Fruit fly (Drosophila melanogaster): Measurements from ENCODE around the gene CG13622.

The CG13622 gene

DNA sequence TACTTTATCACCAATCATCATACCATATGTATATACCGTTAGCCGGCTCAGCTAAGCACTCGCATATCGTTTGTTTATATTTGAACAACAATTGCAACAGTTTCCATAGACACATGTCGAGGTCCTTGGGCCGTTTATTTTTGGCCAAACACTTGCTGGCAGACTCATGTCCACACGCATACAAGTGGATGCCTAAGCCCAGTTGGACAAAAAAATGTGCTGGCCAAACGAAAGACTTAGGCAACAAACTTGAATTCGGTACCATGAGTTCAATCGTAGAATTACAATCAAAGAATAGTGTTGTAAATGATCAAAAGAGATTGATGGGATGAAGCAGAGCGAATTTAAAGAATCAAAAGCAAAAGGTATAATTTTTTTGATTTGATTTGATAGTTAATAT lies at the start of gene CG13622:
Gene CG13622 (minus strand): TSS at position 101 of the 400 bp plus-strand sequence.
- TF ChIP-seq psq (optimal IDR thresholded peaks at IDR 0.05): no peak
- TF ChIP-seq ttk (optimal IDR thresholded peaks at IDR 0.05): no peak
- TF ChIP-seq Myc (optimal IDR thresholded peaks at IDR 0.05): no peak
- no peak for TF ChIP-seq Sin3A (optimal IDR thresholded peaks at IDR 0.05)
- TF ChIP-seq h (optimal IDR thresholded peaks at IDR 0.05): no peak
- no peak for TF ChIP-seq insv (optimal IDR thresholded peaks at IDR 0.05)

DNA sequence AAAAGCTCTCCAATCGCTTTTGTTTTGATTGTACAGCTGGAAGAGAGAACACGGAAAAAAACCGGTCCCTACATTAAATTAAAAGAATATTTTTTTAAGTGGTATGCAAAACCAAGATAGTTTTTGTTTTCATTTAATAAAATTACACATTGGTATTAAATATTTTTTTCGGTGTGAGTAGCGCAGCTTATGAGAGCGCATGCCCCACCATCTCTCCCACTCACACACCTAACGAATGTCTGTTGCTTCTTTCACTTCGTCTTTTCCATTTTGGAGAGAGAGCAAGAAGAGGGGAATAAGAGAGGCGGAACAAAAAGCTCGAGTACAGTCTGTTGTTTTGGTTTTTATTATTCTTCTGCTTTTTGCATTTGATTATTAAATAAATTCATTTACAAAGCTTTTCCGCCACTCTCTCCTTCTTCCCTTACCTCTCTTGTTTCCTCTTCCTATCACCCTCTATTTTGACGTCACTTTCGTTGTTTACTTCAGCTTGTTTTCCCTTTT lies 49.1 kb upstream of the CG13622 start:
- no peak for TF ChIP-seq Sin3A (optimal IDR thresholded peaks at IDR 0.05)
- TF ChIP-seq insv (optimal IDR thresholded peaks at IDR 0.05): no peak
- TF ChIP-seq Myc (optimal IDR thresholded peaks at IDR 0.05): no peak
- TF ChIP-seq h (optimal IDR thresholded peaks at IDR 0.05): no peak
- no peak for TF ChIP-seq ttk (optimal IDR thresholded peaks at IDR 0.05)
- peak; percentile 43 for TF ChIP-seq psq (optimal IDR thresholded peaks at IDR 0.05)

DNA sequence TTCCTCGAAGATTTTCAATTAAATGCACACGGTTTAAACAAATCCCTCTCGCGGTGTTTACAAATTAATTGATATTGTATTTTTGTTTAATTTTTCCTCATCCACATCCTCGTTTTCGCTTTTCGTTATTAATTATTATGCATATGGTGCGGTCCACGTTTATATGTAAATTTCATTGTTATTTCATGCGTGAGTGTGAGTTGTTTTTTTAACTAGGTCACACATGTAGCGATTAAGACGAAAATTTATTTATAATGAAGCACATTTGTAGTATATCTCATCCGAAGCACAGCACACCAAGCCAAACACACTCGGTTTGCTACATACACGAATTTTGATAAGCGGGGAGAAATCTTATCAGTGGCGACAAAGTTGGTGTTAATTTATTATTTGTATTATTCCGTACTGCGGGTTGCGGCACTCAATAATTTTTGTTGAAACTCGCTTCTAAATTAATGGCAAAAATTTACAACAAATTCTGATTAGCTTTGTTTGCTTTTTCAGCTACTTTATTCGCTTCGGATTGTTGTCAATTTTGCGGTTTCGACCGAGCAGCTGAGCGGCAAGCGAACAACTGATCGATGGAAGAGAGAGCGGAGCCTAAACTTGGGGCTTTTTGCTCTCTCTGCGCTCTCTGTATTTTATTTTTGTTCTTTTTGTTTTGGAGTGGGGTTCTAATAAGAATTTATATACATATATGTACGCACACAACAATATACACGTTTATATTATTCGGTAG lies 48.1 kb upstream of the CG13622 start:
- TF ChIP-seq h (optimal IDR thresholded peaks at IDR 0.05) (no peak), Myc (optimal IDR thresholded peaks at IDR 0.05) (no peak), ttk (optimal IDR thresholded peaks at IDR 0.05) (no peak), insv (optimal IDR thresholded peaks at IDR 0.05) (no peak), psq (optimal IDR thresholded peaks at IDR 0.05) (no peak), Sin3A (optimal IDR thresholded peaks at IDR 0.05) (no peak)

DNA sequence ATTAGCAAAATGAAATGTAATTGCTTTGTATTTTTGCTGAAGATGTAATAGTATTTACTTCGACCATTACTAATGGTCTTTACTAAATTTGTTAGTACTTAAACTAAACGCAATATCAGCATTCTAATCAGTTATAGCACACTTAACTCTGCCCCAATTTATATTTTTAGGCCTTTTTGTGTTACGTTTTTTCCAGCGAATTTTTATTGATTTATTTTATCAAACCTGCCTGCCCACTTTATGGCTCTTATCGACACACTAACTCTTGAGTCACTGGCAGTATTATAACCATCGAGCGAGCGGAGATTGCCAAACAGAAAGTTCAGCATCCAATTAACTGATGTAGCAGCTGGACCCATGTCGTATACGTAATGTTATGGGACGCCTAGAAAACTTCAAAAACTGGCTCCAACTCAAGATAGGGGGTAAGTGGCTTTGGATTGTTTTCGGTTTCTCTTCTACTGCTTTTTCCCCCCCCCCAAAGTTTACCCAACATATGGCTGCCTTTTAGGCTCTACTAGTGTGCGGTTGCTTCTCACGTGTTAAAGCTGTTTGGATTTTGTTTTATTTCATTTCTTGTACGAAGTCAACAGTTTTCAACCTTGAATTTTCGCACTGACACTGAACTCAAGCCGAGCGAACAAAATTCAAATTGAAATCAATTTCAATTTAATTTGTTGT lies 46.3 kb upstream of the CG13622 start:
- TF ChIP-seq insv (optimal IDR thresholded peaks at IDR 0.05): no peak
- TF ChIP-seq psq (optimal IDR thresholded peaks at IDR 0.05): no peak
- no peak for TF ChIP-seq Sin3A (optimal IDR thresholded peaks at IDR 0.05)
- no peak for TF ChIP-seq Myc (optimal IDR thresholded peaks at IDR 0.05)
- no peak for TF ChIP-seq h (optimal IDR thresholded peaks at IDR 0.05)
- TF ChIP-seq ttk (optimal IDR thresholded peaks at IDR 0.05): no peak

DNA sequence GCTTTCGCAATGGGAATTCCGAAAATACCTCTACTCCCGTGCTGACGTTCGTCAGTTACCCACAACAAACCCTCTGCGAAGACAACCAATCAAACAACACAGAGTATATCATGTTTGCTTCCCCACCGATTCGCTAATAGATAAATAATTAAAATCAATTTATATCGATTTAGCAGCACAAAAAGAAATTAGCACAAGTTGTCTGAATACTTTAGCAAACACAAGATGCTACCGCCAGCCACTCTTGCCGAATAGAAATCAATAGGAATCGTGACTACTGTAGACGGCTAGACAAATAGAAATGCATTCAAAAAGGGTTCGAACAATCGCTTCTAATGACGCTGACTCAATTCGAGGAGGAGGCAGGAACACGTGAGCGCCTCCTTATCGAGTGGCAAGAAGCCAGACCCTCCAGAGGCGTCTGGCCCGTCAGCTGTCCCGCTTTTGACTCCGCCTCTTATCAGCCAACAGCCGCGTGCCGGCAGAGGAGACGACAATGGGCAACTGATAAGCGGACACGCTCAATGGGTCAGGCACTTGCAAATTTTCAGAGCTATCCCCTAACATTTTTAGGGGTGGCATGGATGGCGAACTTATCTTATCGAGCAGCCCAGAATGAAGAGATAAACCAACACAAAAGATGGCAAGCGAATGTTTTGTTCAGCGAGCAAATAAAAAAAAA lies 44.9 kb upstream of the CG13622 start:
- TF ChIP-seq Sin3A (optimal IDR thresholded peaks at IDR 0.05): no peak
- TF ChIP-seq ttk (optimal IDR thresholded peaks at IDR 0.05): no peak
- TF ChIP-seq psq (optimal IDR thresholded peaks at IDR 0.05): no peak
- no peak for TF ChIP-seq h (optimal IDR thresholded peaks at IDR 0.05)
- no peak for TF ChIP-seq insv (optimal IDR thresholded peaks at IDR 0.05)
- no peak for TF ChIP-seq Myc (optimal IDR thresholded peaks at IDR 0.05)

DNA sequence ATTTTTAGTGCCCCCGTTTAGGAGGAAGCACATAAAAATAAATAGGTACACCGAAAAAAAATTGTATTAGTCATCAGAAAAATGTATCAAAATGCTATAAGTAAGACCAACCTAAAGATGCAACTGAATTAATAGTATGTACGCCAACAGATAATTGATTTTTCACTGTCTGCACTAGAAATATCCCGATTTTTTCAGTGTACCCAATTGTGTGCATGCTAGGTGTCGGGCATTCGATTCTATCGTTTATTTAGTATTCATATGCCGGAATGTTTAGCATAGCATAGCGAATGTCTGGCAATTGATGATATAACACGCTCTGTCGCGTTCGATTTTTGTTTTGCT lies 43.9 kb upstream of the CG13622 start:
- no peak for TF ChIP-seq psq (optimal IDR thresholded peaks at IDR 0.05)
- TF ChIP-seq insv (optimal IDR thresholded peaks at IDR 0.05): no peak
- TF ChIP-seq ttk (optimal IDR thresholded peaks at IDR 0.05): no peak
- no peak for TF ChIP-seq Sin3A (optimal IDR thresholded peaks at IDR 0.05)
- no peak for TF ChIP-seq Myc (optimal IDR thresholded peaks at IDR 0.05)
- TF ChIP-seq h (optimal IDR thresholded peaks at IDR 0.05): no peak

DNA sequence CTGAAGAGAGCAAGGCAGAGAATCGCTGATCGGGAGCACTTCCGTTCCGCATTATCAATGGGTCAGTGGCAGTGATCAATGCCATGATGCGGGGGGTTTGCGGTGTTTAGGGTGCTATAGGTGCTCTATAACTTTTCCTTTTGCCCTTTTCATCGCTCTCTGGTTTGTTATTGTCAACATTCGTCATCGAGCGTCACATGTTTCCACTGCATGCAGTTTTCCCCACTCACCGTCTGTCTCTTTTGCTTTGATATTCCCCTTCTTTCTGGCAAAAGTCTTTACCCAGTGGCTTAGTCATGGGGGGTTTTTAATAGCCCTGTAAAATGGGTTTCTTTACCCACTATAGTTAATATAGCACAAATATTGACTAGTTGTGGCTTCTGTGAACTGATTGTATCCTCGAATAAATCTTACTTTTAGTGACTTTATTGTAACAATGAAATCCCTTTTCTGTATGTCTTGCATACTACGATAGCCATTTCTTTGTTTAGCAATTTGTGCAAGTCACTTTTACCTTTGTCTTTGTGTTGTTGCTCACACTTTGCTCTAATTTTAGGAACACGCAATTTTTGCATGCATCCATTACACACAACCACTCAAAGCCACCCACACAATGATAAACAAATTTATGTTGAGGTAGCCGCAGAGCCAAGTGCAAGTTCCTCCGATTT lies 43.4 kb upstream of the CG13622 start:
- TF ChIP-seq Sin3A (optimal IDR thresholded peaks at IDR 0.05) (no peak), psq (optimal IDR thresholded peaks at IDR 0.05) (no peak), ttk (optimal IDR thresholded peaks at IDR 0.05) (no peak), h (optimal IDR thresholded peaks at IDR 0.05) (no peak), Myc (optimal IDR thresholded peaks at IDR 0.05) (no peak), insv (optimal IDR thresholded peaks at IDR 0.05) (no peak)

DNA sequence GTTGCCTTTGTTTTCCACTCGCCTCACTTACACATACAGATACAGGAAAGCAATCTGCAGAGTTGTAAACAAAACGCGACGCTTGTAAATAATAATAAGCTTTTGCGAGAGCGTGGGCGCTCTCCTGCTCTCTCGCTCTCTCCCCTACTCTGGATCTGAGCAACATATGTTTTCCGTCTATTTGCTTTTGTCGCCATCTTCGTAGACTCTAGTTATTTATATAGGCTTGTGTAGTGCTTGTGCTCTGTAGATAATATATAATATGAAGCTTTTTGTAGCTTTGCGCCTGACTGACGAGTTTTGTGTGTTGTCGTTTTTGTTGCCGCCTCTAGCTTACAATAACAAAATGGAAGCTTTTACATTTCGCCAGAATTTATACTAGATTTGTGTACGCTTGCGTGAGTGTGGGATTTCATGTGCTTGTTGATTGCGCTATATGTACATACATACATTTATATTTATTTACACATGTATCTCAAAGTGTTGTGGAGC lies 42.3 kb upstream of the CG13622 start:
- no peak for TF ChIP-seq ttk (optimal IDR thresholded peaks at IDR 0.05)
- no peak for TF ChIP-seq insv (optimal IDR thresholded peaks at IDR 0.05)
- TF ChIP-seq Sin3A (optimal IDR thresholded peaks at IDR 0.05): no peak
- peak; percentile 84 for TF ChIP-seq psq (optimal IDR thresholded peaks at IDR 0.05)
- TF ChIP-seq h (optimal IDR thresholded peaks at IDR 0.05): no peak

DNA sequence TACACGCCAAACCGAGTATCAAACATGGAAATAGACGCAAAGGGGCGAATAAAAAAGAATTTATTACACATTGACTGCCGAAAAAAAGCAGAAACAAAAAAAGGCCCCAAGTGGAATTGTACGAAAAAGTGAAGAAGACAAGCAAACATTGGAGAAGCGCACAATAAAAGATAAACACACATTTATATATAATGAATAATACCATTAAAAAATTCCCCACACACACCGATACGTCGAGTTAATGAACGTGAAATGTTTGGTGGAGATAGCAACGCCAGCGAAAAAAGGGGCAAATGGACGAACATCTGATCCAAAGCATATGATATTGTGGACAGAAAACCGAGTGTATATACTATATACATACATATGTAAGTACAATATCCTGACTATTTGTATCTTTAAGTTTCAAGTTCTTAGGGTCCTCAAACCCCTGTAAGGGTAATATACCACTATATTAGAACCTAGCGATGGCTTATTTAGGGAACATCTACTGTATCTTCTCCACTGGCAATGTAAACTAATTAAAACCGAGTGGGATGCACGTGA lies 41.4 kb upstream of the CG13622 start:
- TF ChIP-seq h (optimal IDR thresholded peaks at IDR 0.05) (no peak), psq (optimal IDR thresholded peaks at IDR 0.05) (peak; percentile 11), Myc (optimal IDR thresholded peaks at IDR 0.05) (no peak), Sin3A (optimal IDR thresholded peaks at IDR 0.05) (no peak), ttk (optimal IDR thresholded peaks at IDR 0.05) (no peak), insv (optimal IDR thresholded peaks at IDR 0.05) (no peak)

DNA sequence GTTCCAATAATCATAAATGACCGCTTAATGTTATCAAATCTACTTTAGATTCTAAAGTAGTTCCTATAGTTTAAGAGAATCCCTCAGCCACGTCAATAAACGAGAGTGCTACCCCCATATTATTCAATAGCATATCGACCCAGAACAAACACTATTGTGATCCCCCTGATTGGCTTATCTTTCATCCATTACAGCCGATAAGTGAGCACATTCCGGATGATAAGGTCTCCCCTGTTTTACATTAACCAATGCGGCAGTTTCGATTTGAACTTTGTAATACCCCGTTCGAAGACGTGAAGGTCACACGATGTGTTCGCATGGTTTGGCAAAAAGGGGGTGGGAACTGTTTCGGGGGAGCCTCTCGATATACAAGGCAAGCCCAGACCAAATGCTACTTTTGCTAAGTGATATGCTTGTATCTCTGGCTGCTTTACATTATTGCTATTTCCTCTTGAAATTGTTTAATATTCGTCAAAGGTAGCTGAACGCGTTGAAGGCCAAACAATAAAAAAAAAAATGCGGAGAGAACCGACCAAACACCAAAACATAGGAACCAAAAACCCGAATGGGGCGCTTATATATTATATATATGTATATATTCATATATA lies 40.8 kb upstream of the CG13622 start:
- TF ChIP-seq ttk (optimal IDR thresholded peaks at IDR 0.05): no peak
- no peak for TF ChIP-seq h (optimal IDR thresholded peaks at IDR 0.05)
- no peak for TF ChIP-seq insv (optimal IDR thresholded peaks at IDR 0.05)
- TF ChIP-seq psq (optimal IDR thresholded peaks at IDR 0.05): no peak
- TF ChIP-seq Sin3A (optimal IDR thresholded peaks at IDR 0.05): no peak
